Worm (Caenorhabditis elegans): ENCODE results near the gene F35B12.9.

The F35B12.9 gene

DNA sequence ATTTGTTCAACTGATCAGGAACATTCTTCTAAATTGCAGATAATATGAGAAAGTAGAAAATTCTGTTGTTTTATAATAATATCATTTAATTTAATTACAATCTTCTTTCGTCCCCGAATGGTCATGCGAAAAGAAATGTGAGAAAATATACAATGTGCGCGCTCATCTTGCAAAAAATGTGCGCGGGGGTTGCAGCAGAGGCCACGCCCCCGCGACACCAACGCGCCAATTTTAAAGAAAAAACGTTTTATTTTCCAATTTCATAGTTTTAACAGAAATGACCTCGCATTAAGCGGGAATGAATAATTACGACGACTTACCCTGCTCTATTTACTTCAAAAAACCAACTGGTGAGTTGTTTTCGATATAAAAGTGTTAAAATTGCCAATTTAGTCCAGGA is 9.5 kb downstream of the F35B12.9 start, which contains the start of gene sas-5:
sas-5 (plus strand) TSS at position 257 of the 400 bp plus-strand sequence.
- TF ChIP-seq ref-1 (GFP tag; conservative IDR thresholded peaks at IDR 0.05) (peak; percentile 53; the same call in 1 of the 2 replicates), ztf-29 (GFP tag; IDR thresholded peaks at IDR 0.05) (peak; percentile 60), cog-1 (tag; optimal IDR thresholded peaks at IDR 0.05) (peak; percentile 45), ztf-23 (GFP tag; IDR thresholded peaks at IDR 0.05) (peak; percentile 91), klf-2 (GFP tag; conservative IDR thresholded peaks at IDR 0.05) (peak; percentile 85), tab-1 (GFP tag; IDR thresholded peaks at IDR 0.05) (peak; percentile 86), med-1 (GFP tag; optimal IDR thresholded peaks at IDR 0.05; ENCODE audit: insufficient read depth) (peak; percentile 92), flt-1 (GFP tag; IDR thresholded peaks at IDR 0.05) (peak; percentile 92), T22C8.4 (GFP tag; IDR thresholded peaks at IDR 0.05) (peak; percentile 58; the same call in 1 of the 2 replicates)

DNA sequence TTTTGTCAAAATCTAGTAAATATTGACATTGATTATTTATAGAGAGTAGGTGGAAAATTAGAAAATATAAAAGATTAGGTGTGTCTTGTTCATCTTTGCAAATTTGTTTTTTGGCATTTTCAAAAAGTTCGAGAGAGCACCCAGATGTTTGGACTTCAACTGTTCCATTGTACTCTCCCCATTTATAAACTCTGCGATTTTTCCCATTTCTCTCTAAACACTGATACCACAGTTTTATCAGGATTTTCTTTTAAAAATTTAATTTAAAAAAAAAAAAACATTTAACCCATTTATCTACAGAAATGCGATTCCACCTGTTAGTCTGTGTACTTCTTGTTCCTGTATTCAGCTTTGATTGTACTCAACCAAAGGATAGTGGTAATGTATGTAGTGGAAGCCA is 12.0 kb downstream of the F35B12.9 start, which contains the start of gene tag-290:
tag-290 (plus strand) TSS at position 301 of the 400 bp plus-strand sequence.
- no peak for TF ChIP-seq tab-1 (GFP tag; IDR thresholded peaks at IDR 0.05)
- TF ChIP-seq ztf-29 (GFP tag; IDR thresholded peaks at IDR 0.05): no peak
- TF ChIP-seq ref-1 (GFP tag; conservative IDR thresholded peaks at IDR 0.05): no peak
- no peak for TF ChIP-seq med-1 (GFP tag; optimal IDR thresholded peaks at IDR 0.05; ENCODE audit: insufficient read depth)
- TF ChIP-seq flt-1 (GFP tag; IDR thresholded peaks at IDR 0.05): no peak
- no peak for TF ChIP-seq T22C8.4 (GFP tag; IDR thresholded peaks at IDR 0.05)
- no peak for TF ChIP-seq ztf-23 (GFP tag; IDR thresholded peaks at IDR 0.05)
- TF ChIP-seq klf-2 (GFP tag; conservative IDR thresholded peaks at IDR 0.05): no peak
- TF ChIP-seq cog-1 (tag; optimal IDR thresholded peaks at IDR 0.05): no peak

DNA sequence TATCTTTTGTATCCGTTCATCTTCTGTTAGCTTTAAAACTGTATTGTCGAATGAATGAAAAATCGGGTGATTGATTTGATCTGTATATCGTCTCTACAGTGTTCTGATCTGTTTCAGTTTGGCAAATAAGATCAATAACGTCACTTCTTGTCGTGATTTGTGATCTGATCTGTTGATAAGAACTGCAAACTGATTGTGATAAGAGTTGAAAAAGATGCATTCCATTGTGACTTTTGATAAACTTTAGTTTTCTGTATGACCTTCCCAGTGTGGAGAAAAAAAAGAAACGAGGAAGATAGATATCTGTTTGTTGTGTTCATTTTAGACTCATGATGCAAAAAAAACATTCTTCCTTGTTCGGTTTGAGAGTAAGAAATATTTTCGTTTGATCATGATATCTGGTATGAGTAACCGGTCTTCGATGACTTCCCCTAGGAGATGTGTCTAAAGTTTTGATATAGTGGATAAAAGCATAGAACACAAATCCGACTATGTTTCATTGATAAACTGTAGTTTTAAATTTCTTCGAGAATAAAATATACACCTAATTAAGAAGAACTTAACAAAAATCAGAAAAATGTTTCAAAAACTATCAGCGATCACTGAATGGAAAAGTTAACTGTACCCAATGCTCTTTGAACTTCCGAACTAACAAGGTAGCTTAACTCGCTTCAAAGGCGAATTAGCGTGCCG is 14.0 kb downstream of the F35B12.9 start:
- no peak for TF ChIP-seq T22C8.4 (GFP tag; IDR thresholded peaks at IDR 0.05)
- TF ChIP-seq ztf-23 (GFP tag; IDR thresholded peaks at IDR 0.05): no peak
- TF ChIP-seq flt-1 (GFP tag; IDR thresholded peaks at IDR 0.05): no peak
- no peak for TF ChIP-seq ztf-29 (GFP tag; IDR thresholded peaks at IDR 0.05)
- no peak for TF ChIP-seq med-1 (GFP tag; optimal IDR thresholded peaks at IDR 0.05; ENCODE audit: insufficient read depth)
- no peak for TF ChIP-seq cog-1 (tag; optimal IDR thresholded peaks at IDR 0.05)
- TF ChIP-seq tab-1 (GFP tag; IDR thresholded peaks at IDR 0.05): no peak
- TF ChIP-seq klf-2 (GFP tag; conservative IDR thresholded peaks at IDR 0.05): no peak
- TF ChIP-seq ref-1 (GFP tag; conservative IDR thresholded peaks at IDR 0.05): no peak

- TF ChIP-seq cog-1 (tag; optimal IDR thresholded peaks at IDR 0.05) (no peak), ztf-29 (GFP tag; IDR thresholded peaks at IDR 0.05) (no peak), tab-1 (GFP tag; IDR thresholded peaks at IDR 0.05) (no peak), ztf-23 (GFP tag; IDR thresholded peaks at IDR 0.05) (no peak), T22C8.4 (GFP tag; IDR thresholded peaks at IDR 0.05) (no peak), klf-2 (GFP tag; conservative IDR thresholded peaks at IDR 0.05) (no peak), flt-1 (GFP tag; IDR thresholded peaks at IDR 0.05) (no peak), ref-1 (GFP tag; conservative IDR thresholded peaks at IDR 0.05) (no peak), med-1 (GFP tag; optimal IDR thresholded peaks at IDR 0.05; ENCODE audit: insufficient read depth) (no peak)
Observed at ce11 chrV:11615948-11616681, 15.1 kb downstream of the F35B12.9 start, which contains the start of gene nlp-24. TSS of gene nlp-24 (plus strand) at chrV:11616376.

DNA sequence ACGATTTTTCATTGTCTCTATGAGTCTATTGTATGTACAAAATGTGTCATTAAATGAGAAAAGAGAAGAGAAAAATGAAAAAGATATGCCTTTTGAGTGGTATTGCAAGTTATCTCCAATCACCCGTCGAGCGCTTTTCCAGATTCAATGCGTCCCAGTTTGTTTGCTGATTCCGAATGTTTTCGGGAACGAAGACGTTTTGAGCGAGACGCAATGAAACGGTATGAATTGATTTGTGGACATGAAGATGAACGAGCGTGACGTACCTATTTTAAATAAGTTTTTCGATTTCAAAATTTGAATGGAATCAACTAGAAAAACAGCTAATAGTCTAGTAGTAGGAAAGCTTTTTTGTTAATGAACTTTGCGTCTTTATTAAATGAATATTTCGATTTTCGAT is 15.8 kb downstream of the F35B12.9 start:
- no peak for TF ChIP-seq med-1 (GFP tag; optimal IDR thresholded peaks at IDR 0.05; ENCODE audit: insufficient read depth)
- TF ChIP-seq klf-2 (GFP tag; conservative IDR thresholded peaks at IDR 0.05): no peak

DNA sequence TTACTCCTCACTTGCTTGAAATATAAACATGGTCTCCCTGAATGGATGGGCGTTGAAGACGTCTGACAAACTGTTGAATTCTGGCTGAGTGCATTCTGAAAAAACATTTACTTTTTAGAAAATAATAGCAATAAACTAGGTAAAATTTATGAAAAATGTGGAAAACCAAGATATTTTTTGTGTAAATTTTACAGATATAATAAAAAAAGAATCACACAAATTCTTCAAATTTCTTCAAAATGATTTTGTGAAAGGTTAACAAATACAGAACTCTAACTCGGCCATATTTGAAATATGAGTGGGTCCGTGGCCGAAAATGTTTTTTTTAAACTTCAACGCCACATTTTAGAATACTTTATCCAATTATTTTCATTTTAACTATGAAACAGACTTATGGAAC is 17.2 kb downstream of the F35B12.9 start, which contains the start of gene glb-15:
glb-15 (minus strand) TSS at position 101 of the 400 bp plus-strand sequence.
- TF ChIP-seq ref-1 (GFP tag; conservative IDR thresholded peaks at IDR 0.05) (no peak), ztf-23 (GFP tag; IDR thresholded peaks at IDR 0.05) (no peak), flt-1 (GFP tag; IDR thresholded peaks at IDR 0.05) (no peak), tab-1 (GFP tag; IDR thresholded peaks at IDR 0.05) (no peak), med-1 (GFP tag; optimal IDR thresholded peaks at IDR 0.05; ENCODE audit: insufficient read depth) (no peak)

- TF ChIP-seq flt-1 (GFP tag; IDR thresholded peaks at IDR 0.05): no peak
- TF ChIP-seq T22C8.4 (GFP tag; IDR thresholded peaks at IDR 0.05): no peak
- no peak for TF ChIP-seq klf-2 (GFP tag; conservative IDR thresholded peaks at IDR 0.05)
- TF ChIP-seq ztf-29 (GFP tag; IDR thresholded peaks at IDR 0.05): no peak
- TF ChIP-seq med-1 (GFP tag; optimal IDR thresholded peaks at IDR 0.05; ENCODE audit: insufficient read depth): no peak
- TF ChIP-seq cog-1 (tag; optimal IDR thresholded peaks at IDR 0.05): no peak
- TF ChIP-seq ref-1 (GFP tag; conservative IDR thresholded peaks at IDR 0.05): no peak
- no peak for TF ChIP-seq tab-1 (GFP tag; IDR thresholded peaks at IDR 0.05)
- TF ChIP-seq ztf-23 (GFP tag; IDR thresholded peaks at IDR 0.05): no peak
Observed at ce11 chrV:11620081-11620480, 19.1 kb downstream of the F35B12.9 start.

DNA sequence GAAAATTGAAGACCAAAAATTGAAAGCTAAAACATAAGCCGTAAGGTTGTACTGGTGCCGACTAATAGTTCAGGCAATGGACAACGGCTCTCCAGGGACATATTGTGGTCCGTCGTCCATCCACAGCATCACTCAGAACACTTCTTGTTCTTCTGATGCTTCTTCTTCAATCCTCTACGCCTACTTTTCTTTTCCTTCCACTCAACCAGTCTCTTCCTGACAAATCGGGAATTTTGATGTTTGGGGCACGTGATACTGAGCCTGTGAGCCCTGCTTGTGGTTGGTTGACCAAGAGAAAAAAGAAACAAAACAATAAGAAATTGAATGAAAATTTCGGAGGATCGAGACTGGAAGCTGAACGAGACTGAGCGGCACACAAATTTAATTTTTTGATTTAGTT is 20.3 kb downstream of the F35B12.9 start:
- TF ChIP-seq tab-1 (GFP tag; IDR thresholded peaks at IDR 0.05) (no peak), cog-1 (tag; optimal IDR thresholded peaks at IDR 0.05) (no peak), ztf-23 (GFP tag; IDR thresholded peaks at IDR 0.05) (no peak), T22C8.4 (GFP tag; IDR thresholded peaks at IDR 0.05) (no peak)

- no peak for TF ChIP-seq flt-1 (GFP tag; IDR thresholded peaks at IDR 0.05)
- no peak for TF ChIP-seq cog-1 (tag; optimal IDR thresholded peaks at IDR 0.05)
- no peak for TF ChIP-seq med-1 (GFP tag; optimal IDR thresholded peaks at IDR 0.05; ENCODE audit: insufficient read depth)
- TF ChIP-seq klf-2 (GFP tag; conservative IDR thresholded peaks at IDR 0.05): no peak
- TF ChIP-seq T22C8.4 (GFP tag; IDR thresholded peaks at IDR 0.05): no peak
- no peak for TF ChIP-seq ztf-23 (GFP tag; IDR thresholded peaks at IDR 0.05)
- TF ChIP-seq ref-1 (GFP tag; conservative IDR thresholded peaks at IDR 0.05): no peak
- TF ChIP-seq tab-1 (GFP tag; IDR thresholded peaks at IDR 0.05): no peak
- no peak for TF ChIP-seq ztf-29 (GFP tag; IDR thresholded peaks at IDR 0.05)
Observed at ce11 chrV:11624954-11625353, 24.0 kb downstream of the F35B12.9 start.
